Fruit fly (Drosophila melanogaster) whole organism, larva: ENCODE measurements around the gene Cox17.
A peak's percentile ranks its signal among the peaks of the same experiment; 100 is the strongest.

Experiments
- noc ChIP-seq: fragments of 200-800 bp; sonication (Bioruptor generic); optimal IDR thresholded peaks from 3 replicates; lab custom pipeline; 2019; ENCODE audit warnings: missing biosample characterization, mild to moderate bottlenecking, missing genetic modification characterization, moderate library complexity

Gene Cox17

dm6 chrX:15084580-15085138 is at the start of gene Cox17:
Gene Cox17 (minus strand): TSS chrX:15084699.
- TF ChIP-seq noc (tag; lab: Kevin White, UChicago): peak; percentile 87

dm6 chrX:15132065-15132464 is 47.6 kb upstream of the Cox17 start:
- TF ChIP-seq noc (tag; lab: Kevin White, UChicago): no peak

- peak; percentile 12 for TF ChIP-seq noc (tag; lab: Kevin White, UChicago)
Measured at dm6 chrX:15127880-15128644, 43.6 kb upstream of the Cox17 start.

- TF ChIP-seq noc (tag; lab: Kevin White, UChicago): no peak
Measured at dm6 chrX:15125496-15125895, 41.0 kb upstream of the Cox17 start, which contains the start of gene drd. Gene drd (plus strand): TSS chrX:15125753.

DNA sequence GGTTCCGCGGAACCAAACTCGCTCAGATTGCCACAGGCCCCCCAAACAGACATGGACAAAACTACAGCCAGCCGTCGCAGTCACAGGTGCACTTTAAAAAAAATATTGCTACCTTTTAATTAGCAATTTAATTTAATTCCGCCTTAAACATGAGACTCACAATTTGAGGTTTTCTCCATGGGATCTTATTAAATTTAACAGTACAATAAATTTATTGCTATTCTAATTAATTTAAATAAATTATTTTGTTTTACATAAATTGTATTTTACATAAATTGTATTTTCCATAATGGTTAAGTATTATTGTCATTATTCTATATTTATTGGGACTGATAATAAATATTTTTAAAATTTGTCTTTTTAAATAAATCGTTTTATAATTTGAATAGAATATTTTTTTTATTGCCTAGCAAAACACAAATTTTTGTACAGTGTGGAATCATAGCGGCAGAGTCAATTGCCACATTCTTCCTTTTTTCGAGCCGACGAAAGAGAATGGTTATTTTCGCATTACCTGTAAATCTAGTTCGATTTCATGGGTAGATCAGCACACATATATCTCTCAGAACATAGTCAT is 39.0 kb upstream of the Cox17 start:
- TF ChIP-seq noc (tag; lab: Kevin White, UChicago): no peak

dm6 chrX:15121714-15122113 is 37.2 kb upstream of the Cox17 start:
- TF ChIP-seq noc (tag; lab: Kevin White, UChicago): no peak

DNA sequence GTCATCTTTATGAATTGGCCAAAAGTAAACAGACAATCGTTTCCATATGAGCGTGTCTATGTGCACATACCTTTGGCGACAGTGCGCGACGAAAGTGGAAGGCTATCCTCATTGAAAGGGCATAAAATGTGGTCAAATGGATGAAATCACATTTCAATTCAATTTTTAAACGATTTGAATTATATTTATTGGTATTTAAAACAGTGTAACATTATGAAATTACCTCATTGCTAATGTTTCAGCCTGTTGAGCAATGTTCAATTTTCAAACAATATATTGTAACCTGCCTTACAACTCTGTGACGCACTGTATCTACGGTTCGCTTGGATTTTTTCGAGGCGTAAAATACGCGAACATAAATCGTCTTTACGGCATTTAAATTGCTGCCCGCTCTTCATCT is 35.6 kb upstream of the Cox17 start:
- peak; percentile 74 for TF ChIP-seq noc (tag; lab: Kevin White, UChicago)

DNA sequence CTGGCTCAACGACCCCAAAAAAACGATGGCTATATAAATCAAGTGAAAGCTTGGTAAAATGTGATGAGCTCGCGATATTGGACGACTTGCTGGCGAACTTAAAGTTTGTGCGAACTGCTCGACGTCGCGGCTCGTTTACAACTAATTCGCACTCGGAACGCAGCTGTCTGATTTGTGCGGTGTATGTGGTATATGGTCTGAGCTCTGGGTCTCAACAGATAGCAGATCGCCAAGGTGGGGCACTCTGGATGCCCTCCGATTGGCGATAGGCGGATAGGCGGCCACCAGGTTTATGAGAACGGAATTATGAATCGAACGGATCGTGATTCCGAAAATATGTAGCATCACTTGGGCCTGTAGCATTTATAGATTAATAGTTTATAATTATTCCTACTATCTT is 31.9 kb upstream of the Cox17 start, which contains the start of gene Cyp4s3:
TSS of gene Cyp4s3 (minus strand) at position 146 of the 400 bp plus-strand sequence.
- TF ChIP-seq noc (tag; lab: Kevin White, UChicago): no peak

DNA sequence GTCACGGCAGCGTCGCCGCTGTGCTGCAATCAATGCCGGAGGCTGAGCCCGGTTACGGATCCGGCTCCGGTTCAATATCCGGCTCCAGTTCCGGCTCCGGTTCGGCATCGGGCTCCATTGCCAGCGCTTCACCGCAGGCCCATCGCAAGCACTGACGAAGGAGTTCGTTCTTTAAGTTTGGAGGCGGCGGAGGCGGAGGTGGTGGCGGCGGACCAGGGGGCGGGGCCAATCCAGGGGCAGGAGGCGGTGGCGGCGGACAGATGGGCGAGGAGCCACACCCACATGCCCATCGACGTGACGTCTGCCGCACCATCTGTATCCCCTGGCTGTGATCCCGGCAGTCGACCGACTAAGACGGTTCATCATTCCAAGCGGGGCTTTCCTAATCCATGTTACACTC is 27.4 kb upstream of the Cox17 start:
- TF ChIP-seq noc (tag; lab: Kevin White, UChicago): no peak

dm6 chrX:15095942-15096341 is 11.4 kb upstream of the Cox17 start, which contains the start of gene CG9072:
Gene CG9072 (minus strand): TSS chrX:15096042.
- no peak for TF ChIP-seq noc (tag; lab: Kevin White, UChicago)

DNA sequence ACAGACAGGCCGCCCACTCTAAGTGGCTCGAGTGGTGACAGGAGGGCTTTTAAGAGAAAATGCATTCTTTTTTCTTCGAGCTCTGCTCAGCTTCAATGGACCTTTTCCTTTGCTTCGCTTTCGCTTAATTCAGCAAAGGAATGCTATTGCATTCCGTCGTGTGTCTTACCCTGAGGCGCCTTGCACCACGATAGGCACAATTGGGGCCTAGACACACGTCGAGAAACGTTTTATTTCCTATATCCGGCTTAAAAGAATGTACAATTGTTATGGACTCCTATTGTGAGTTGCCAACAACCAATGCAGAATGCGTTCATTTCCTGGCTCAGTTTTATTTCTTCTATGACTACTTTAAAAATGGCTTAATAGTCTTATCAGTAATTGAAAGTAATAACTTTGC is 6.7 kb upstream of the Cox17 start:
- TF ChIP-seq noc (tag; lab: Kevin White, UChicago): no peak

DNA sequence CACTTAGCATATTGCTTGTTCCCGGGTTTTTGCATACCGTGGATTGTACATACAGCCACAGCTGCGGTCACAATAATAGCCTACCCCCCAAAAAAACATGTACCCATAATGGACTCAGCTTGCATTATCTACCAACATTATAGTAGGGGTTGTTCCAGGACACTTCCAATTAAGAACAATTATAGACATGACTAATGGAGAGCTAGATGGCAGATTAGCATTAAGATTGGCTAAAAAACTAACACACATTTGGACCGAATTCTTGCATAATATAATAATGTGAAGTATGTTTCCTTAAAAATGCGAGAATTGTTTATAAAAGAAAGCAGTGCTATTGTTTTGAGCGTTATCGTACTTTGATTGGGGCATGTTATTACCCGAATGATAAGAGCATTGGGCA is 5.9 kb upstream of the Cox17 start:
- TF ChIP-seq noc (tag; lab: Kevin White, UChicago): no peak

DNA sequence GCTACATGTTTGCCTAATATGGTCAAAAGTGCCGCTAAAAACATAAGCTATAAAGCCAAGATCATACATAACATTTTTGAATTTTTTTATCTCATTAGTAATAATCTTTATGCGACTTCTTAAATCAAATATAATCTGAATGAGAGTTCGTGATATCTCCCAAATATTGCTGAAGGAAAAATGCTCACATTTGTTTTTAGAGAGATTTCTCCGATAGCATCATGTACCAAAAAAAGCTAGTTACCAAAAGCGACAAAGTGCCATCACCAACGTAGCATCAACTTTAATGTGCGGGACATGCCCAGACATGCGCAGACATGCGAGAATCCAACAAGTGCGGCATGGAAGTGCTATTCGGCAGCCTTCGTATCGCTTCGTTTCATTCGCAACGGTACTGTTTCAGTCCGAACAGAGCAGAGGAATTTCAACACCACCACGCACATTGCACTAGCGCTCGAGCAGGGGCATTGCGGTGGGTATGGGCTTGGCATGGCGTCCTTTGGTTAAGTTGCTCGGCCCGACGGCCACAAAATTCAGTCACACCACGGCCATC is 4.7 kb upstream of the Cox17 start, which contains the start of gene Rab3-GEF:
TSS of gene Rab3-GEF (plus strand) at position 537 of the 553 bp plus-strand sequence.
- no peak for TF ChIP-seq noc (tag; lab: Kevin White, UChicago)

dm6 chrX:15085777-15086510 is 1.4 kb upstream of the Cox17 start, which contains the start of the genes CG15027 and Dbct:
Gene CG15027 (minus strand): TSS chrX:15085827.
Gene Dbct (plus strand): TSS chrX:15086125.
- peak; percentile 82 for TF ChIP-seq noc (tag; lab: Kevin White, UChicago)

dm6 chrX:15082681-15083080 is 1.8 kb downstream of the Cox17 start, which contains the start of gene CG33178:
Gene CG33178 (plus strand): TSS chrX:15082827.
- TF ChIP-seq noc (tag; lab: Kevin White, UChicago): no peak
